Fruit fly (Drosophila melanogaster): ENCODE measurements around the gene Itpr.

dm6 chr3R:5485295-5485718 is 31.6 kb upstream of the Itpr start, which contains the start of gene CG31550:
- TF ChIP-seq Hr96 (GFP tag; optimal IDR thresholded peaks at IDR 0.05), result no peak
- TF ChIP-seq Mnt (GFP tag; optimal IDR thresholded peaks at IDR 0.05), result no peak
